Fruit fly (Drosophila melanogaster) whole organism, wandering third instar larva: ENCODE data around the gene Sulf1.

Experiments
- Abd-B ChIP-seq: fragments of >200 bp; optimal IDR thresholded peaks from 2 replicates; lab custom pipeline; 2017; ENCODE audit warnings: missing biosample characterization, missing genetic modification characterization
- CG32264 ChIP-seq: fragments of 200-800 bp; sonication (Bioruptor generic); optimal IDR thresholded peaks from 2 replicates; lab custom pipeline; 2016; ENCODE audit warnings: missing biosample characterization, missing genetic modification characterization
- CG9705 ChIP-seq: fragments of 200-800 bp; sonication (Bioruptor generic); optimal IDR thresholded peaks from 2 replicates; lab custom pipeline; 2018; ENCODE audit warnings: missing biosample characterization, mild to moderate bottlenecking, missing genetic modification characterization
- CrebA ChIP-seq: fragments of 200-800 bp; sonication (Bioruptor generic); optimal IDR thresholded peaks from 2 replicates; lab custom pipeline; 2016; ENCODE audit warnings: missing biosample characterization, mild to moderate bottlenecking, missing genetic modification characterization, borderline replicate concordance
- Dfd ChIP-seq: fragments of >200 bp; optimal IDR thresholded peaks from 2 replicates; lab custom pipeline; 2017; ENCODE audit warnings: missing biosample characterization, missing genetic modification characterization
- Dif ChIP-seq: fragments of 200-275, 200-300 bp; sonication (Bioruptor generic); optimal IDR thresholded peaks from 2 replicates; lab custom pipeline; 2018; ENCODE audit warnings: missing biosample characterization, missing genetic modification characterization; ENCODE audit not compliant: partially characterized antibody
- GATAd ChIP-seq: sonication (Bioruptor generic); optimal IDR thresholded peaks from 2 replicates; lab custom pipeline; 2016; ENCODE audit warnings: missing biosample characterization, missing genetic modification characterization
- HLH106 ChIP-seq: fragments of 200-800 bp; optimal IDR thresholded peaks from 3 replicates; lab custom pipeline; 2019; ENCODE audit warnings: missing biosample characterization, mild to moderate bottlenecking, missing genetic modification characterization, moderate library complexity
- Hnf4 ChIP-seq: fragments of 200-800 bp; sonication (Bioruptor generic); optimal IDR thresholded peaks from 2 replicates; lab custom pipeline; 2016; ENCODE audit warnings: missing biosample characterization, mild to moderate bottlenecking, missing genetic modification characterization
- Hr78 ChIP-seq: fragments of >200 bp; optimal IDR thresholded peaks from 2 replicates; lab custom pipeline; 2017; ENCODE audit warnings: missing biosample characterization, missing genetic modification characterization
- Hr83 ChIP-seq: fragments of 200-300 bp; sonication (Bioruptor generic); optimal IDR thresholded peaks from 2 replicates; lab custom pipeline; 2016; ENCODE audit warnings: missing biosample characterization, mild to moderate bottlenecking, missing genetic modification characterization, moderate library complexity; ENCODE audit not compliant: poor library complexity, severe bottlenecking
- Jra ChIP-seq: sonication (Bioruptor generic); optimal IDR thresholded peaks from 2 replicates; lab custom pipeline; 2016; ENCODE audit warnings: missing biosample characterization, missing genetic modification characterization
- Mio ChIP-seq: sonication (Bioruptor generic); optimal IDR thresholded peaks from 2 replicates; lab custom pipeline; 2016; ENCODE audit warnings: missing biosample characterization, missing genetic modification characterization
- Myc ChIP-seq: fragments of >200 bp; optimal IDR thresholded peaks from 2 replicates; lab custom pipeline; 2017
- N ChIP-seq: fragments of >200 bp; optimal IDR thresholded peaks from 2 replicates; lab custom pipeline; 2018; ENCODE audit warnings: missing biosample characterization, missing external identifiers, missing genetic modification characterization
- Rel ChIP-seq, 2 experiments: fragments of 200-800 bp; sonication (Bioruptor generic) in 1 of 2; optimal IDR thresholded peaks; 2 replicates in 1 of 2; 3 replicates in 1 of 2; lab custom pipeline; 2016 to 2019; ENCODE audit warnings: mild to moderate bottlenecking in 2 of 2, missing biosample characterization in 2 of 2, missing genetic modification characterization in 2 of 2, moderate library complexity in 1 of 2
- Sp1 ChIP-seq: fragments of 200-800 bp; sonication (Bioruptor generic); optimal IDR thresholded peaks from 3 replicates; lab custom pipeline; 2019; ENCODE audit warnings: missing biosample characterization, mild to moderate bottlenecking, missing genetic modification characterization, moderate library complexity
- Vsx2 ChIP-seq: fragments of 200-300, 225-300 bp; sonication (Bioruptor generic); optimal IDR thresholded peaks from 2 replicates; lab custom pipeline; 2018; ENCODE audit warnings: missing biosample characterization, missing genetic modification characterization; ENCODE audit not compliant: partially characterized antibody
- br ChIP-seq: fragments of 200-800 bp; sonication (Bioruptor generic); optimal IDR thresholded peaks from 2 replicates; lab custom pipeline; 2016; ENCODE audit warnings: missing biosample characterization, missing genetic modification characterization
- brk ChIP-seq: fragments of 200-800 bp; sonication (Bioruptor generic); optimal IDR thresholded peaks from 2 replicates; lab custom pipeline; 2016; ENCODE audit warnings: missing biosample characterization, mild to moderate bottlenecking, missing genetic modification characterization
- dl ChIP-seq, 2 experiments: fragments of 175-275, 200-275 bp in 1 of 2; fragments of 200-275 bp in 1 of 2; sonication (Bioruptor generic); optimal IDR thresholded peaks; lab custom pipeline; 2018; ENCODE audit warnings: mild to moderate bottlenecking in 2 of 2, missing biosample characterization in 2 of 2, missing genetic modification characterization in 2 of 2, moderate library complexity in 2 of 2; ENCODE audit not compliant: partially characterized antibody in 2 of 2, insufficient read depth in 1 of 2
- dmrt93B ChIP-seq: fragments of 200-800 bp; sonication (Bioruptor generic); optimal IDR thresholded peaks from 2 replicates; lab custom pipeline; 2018; ENCODE audit warnings: missing biosample characterization, mild to moderate bottlenecking, missing genetic modification characterization
- dsf ChIP-seq: sonication (Bioruptor generic); optimal IDR thresholded peaks from 2 replicates; lab custom pipeline; 2016; ENCODE audit warnings: missing biosample characterization, missing genetic modification characterization, borderline replicate concordance
- ey ChIP-seq: fragments of 200-800 bp; sonication (Bioruptor generic); optimal IDR thresholded peaks from 2 replicates; lab custom pipeline; 2016; ENCODE audit warnings: missing biosample characterization, missing genetic modification characterization
- foxo ChIP-seq, 2 experiments: fragments of 200-800 bp; sonication (Bioruptor generic); optimal IDR thresholded peaks; 2 replicates in 1 of 2; 3 replicates in 1 of 2; lab custom pipeline; 2016 to 2017; ENCODE audit warnings: missing biosample characterization in 2 of 2, missing genetic modification characterization in 2 of 2
- fru ChIP-seq: fragments of 200-800 bp; sonication (Bioruptor generic); optimal IDR thresholded peaks from 3 replicates; lab custom pipeline; 2016; ENCODE audit warnings: missing biosample characterization, mild to moderate bottlenecking, missing genetic modification characterization
- h ChIP-seq: fragments of 200-800 bp; sonication (Bioruptor generic); optimal IDR thresholded peaks from 3 replicates; lab custom pipeline; 2016; ENCODE audit warnings: missing biosample characterization, mild to moderate bottlenecking, missing genetic modification characterization
- jim ChIP-seq: fragments of 175-275, 200-325 bp; sonication (Bioruptor generic); optimal IDR thresholded peaks from 2 replicates; lab custom pipeline; 2016; ENCODE audit warnings: missing biosample characterization, mild to moderate bottlenecking, missing genetic modification characterization
- pan ChIP-seq: fragments of >200 bp; optimal IDR thresholded peaks from 2 replicates; lab custom pipeline; 2017
- psq ChIP-seq: fragments of 200-800 bp; sonication (Bioruptor generic); optimal IDR thresholded peaks from 3 replicates; lab custom pipeline; 2017; ENCODE audit warnings: missing biosample characterization, mild to moderate bottlenecking, missing genetic modification characterization, moderate library complexity
- rgr ChIP-seq: fragments of 200-800 bp; sonication (Bioruptor generic); optimal IDR thresholded peaks from 3 replicates; lab custom pipeline; 2016; ENCODE audit warnings: missing biosample characterization, mild to moderate bottlenecking, missing genetic modification characterization
- sage ChIP-seq: fragments of 200-800 bp; sonication (Bioruptor generic); optimal IDR thresholded peaks from 2 replicates; lab custom pipeline; 2016; ENCODE audit warnings: missing biosample characterization, mild to moderate bottlenecking, missing genetic modification characterization
- sv ChIP-seq: fragments of 200-800 bp; sonication (Bioruptor generic); optimal IDR thresholded peaks from 3 replicates; lab custom pipeline; 2016; ENCODE audit warnings: missing biosample characterization, missing genetic modification characterization
- tai ChIP-seq: sonication (Bioruptor generic); optimal IDR thresholded peaks from 2 replicates; lab custom pipeline; 2016; ENCODE audit warnings: missing biosample characterization, missing genetic modification characterization
- usp ChIP-seq: fragments of >200 bp; optimal IDR thresholded peaks from 2 replicates; lab custom pipeline; 2017; ENCODE audit warnings: missing biosample characterization, missing genetic modification characterization
- woc ChIP-seq: sonication (Bioruptor generic); optimal IDR thresholded peaks from 2 replicates; lab custom pipeline; 2016; ENCODE audit warnings: missing biosample characterization, mild to moderate bottlenecking, missing genetic modification characterization

The Sulf1 gene

DNA sequence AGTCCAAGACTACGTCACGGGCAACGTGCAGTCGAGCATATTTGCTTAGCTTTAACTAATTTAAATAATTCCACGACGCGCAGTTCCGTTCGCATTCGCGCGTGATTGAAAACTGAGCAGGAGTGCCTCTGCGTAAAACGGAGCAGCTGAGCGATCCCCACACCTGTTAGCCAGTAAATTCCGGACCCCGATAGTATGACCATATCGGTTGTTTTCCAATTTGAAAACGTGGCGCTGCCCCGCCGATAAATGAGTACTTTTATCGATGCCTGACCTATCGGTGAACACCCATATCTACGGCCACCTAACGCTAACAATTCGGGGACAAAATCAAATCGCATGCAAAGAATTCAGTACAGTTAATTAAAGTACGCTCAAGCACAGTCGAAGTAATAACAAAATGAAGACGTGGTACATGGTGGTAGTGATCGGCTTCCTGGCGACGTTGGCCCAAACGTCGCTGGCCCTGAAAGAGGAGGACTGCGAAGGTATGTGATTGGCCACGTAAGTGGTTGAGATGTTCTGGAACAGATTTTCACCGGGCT, 9.8 kb upstream of the Sulf1 start, which contains the start of the genes CG14879 and Manf:
CG14879 (minus strand) TSS at position 116 of the 545 bp plus-strand sequence.
Manf (plus strand) TSS at position 294 of the 545 bp plus-strand sequence.
- peak; percentile 22 for TF ChIP-seq Hnf4 (GFP tag; lab: Kevin White, UChicago)
- peak; percentile 92 for TF ChIP-seq CrebA (GFP tag; lab: Kevin White, UChicago)
- TF ChIP-seq N (GFP tag; lab: Kevin White, UChicago) = no peak
- TF ChIP-seq Rel (GFP tag; optimal IDR thresholded peaks at IDR 0.05; lab: Kevin White, UChicago) = no peak
- peak; percentile 69 for TF ChIP-seq Rel (tag; optimal IDR thresholded peaks at IDR 0.05; lab: Kevin White, UChicago)
- peak; percentile 17 for TF ChIP-seq Hr83
- peak; percentile 26 for TF ChIP-seq h (GFP tag; lab: Kevin White, UChicago)
- TF ChIP-seq dl (GFP tag; optimal IDR thresholded peaks at IDR 0.05; lab: Kevin White, UChicago; ENCODE audit: insufficient read depth in 1 of 2, partially characterized antibody in 2 of 2) = no peak
- TF ChIP-seq rgr (GFP tag; lab: Kevin White, UChicago) = peak; percentile 20

DNA sequence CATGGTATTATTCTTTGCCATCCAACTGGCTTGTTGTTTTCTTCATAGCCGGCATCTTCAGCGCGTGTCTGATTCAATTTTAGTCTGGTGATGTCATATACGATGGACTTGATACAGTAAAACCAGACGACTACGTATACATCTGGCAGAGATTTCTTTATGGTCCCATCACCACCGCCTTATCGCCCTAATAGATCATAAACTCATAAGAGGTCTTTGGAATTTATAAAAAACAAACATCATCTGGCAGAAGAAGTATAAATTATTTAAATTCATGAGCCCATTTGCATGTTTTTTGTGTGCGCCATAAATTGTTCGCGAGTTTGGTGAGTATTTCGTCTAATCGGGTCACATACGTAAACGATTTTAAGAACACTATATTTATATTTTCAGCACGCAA, 8.9 kb upstream of the Sulf1 start:
- no peak for TF ChIP-seq HLH106 (tag; lab: Kevin White, UChicago)
- TF ChIP-seq pan (lab: Kevin White, UChicago) = no peak
- TF ChIP-seq Dif (GFP tag; lab: Kevin White, UChicago) = no peak
- TF ChIP-seq sage (GFP tag; lab: Kevin White, UChicago) = no peak
- TF ChIP-seq br (GFP tag; lab: Kevin White, UChicago) = no peak
- no peak for TF ChIP-seq ey

DNA sequence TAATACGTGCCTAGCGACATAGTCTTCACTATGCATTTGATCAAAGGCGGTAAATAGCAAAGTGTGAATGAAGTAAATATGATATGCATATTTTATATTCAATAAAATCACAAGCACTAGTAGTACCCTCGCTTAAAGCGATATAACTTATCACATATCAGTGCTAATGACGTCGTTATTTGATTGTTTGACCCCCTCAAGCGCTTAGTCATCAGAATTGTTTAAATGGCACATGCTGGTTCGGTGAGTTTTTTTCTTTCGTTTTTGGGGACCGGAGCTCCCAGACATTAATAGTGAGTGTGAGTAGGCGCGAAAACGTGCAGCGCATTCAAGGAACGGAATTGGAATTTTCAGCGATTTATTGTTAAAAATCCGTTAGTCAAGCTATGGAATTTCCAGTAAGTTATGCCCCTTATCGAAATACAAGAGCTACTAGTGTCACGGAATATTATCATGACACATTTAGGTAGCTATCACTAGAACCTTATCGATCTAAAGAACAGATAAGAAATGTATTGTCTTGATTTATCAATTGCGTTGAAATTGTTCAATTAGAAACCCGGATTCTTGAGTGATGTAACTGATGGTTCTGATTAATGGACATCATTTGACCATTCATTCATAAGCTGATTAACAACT, 8.4 kb upstream of the Sulf1 start:
- TF ChIP-seq usp (GFP tag; lab: Kevin White, UChicago) = no peak
- TF ChIP-seq brk (GFP tag; lab: Kevin White, UChicago) = no peak
- TF ChIP-seq h (GFP tag; lab: Kevin White, UChicago) = no peak
- TF ChIP-seq sage (GFP tag; lab: Kevin White, UChicago) = no peak
- no peak for TF ChIP-seq ey
- TF ChIP-seq Hr78 (GFP tag; lab: Kevin White, UChicago) = no peak
- TF ChIP-seq Dif (GFP tag; lab: Kevin White, UChicago) = no peak
- no peak for TF ChIP-seq Rel (GFP tag; optimal IDR thresholded peaks at IDR 0.05; lab: Kevin White, UChicago)
- no peak for TF ChIP-seq Rel (tag; optimal IDR thresholded peaks at IDR 0.05; lab: Kevin White, UChicago)
- no peak for TF ChIP-seq GATAd (GFP tag; lab: Kevin White, UChicago)
- TF ChIP-seq Abd-B (GFP tag; lab: Kevin White, UChicago) = no peak
- no peak for TF ChIP-seq CG32264 (GFP tag; lab: Kevin White, UChicago)
- TF ChIP-seq Myc (lab: Kevin White, UChicago) = no peak
- TF ChIP-seq Dfd (GFP tag; lab: Kevin White, UChicago) = no peak
- TF ChIP-seq tai (GFP tag; lab: Kevin White, UChicago) = no peak
- TF ChIP-seq Hnf4 (GFP tag; lab: Kevin White, UChicago) = no peak
- no peak for TF ChIP-seq Mio
- no peak for TF ChIP-seq N (GFP tag; lab: Kevin White, UChicago)

DNA sequence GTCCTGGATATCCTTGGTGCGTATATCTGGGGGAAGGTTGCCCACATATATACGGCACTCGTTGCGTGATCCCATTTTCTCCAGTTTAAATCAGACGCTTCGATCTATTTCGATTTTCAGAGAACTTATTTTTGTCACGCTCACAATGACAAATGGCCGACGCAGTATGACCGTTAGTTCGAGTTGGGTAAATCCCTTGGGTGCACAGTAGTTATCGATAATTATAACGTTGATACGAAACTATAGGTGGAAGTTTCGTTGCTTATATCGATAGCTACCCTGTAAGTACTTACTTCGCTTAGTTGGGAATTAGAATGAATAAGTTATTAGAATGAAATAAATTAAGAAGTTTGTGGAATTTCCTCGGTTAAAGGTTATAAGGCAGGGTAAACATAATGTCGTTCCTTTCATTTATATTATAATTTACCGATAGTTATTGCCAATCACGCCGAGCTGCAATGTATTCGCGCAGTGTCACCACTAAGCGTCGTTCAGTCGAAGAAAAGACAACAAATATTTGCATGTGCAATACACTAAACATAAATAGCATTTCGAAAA, 2.5 kb upstream of the Sulf1 start, which contains the start of the genes SF2 and pad:
SF2 (minus strand) TSS at position 172 of the 558 bp plus-strand sequence.
pad (plus strand) TSS at position 502 of the 558 bp plus-strand sequence.
- TF ChIP-seq jim (no peak), woc (GFP tag; lab: Kevin White, UChicago) (peak; percentile 95), brk (GFP tag; lab: Kevin White, UChicago) (no peak), dmrt93B (peak; percentile 69), tai (GFP tag; lab: Kevin White, UChicago) (no peak), sv (peak; percentile 62), fru (peak; percentile 87), sage (GFP tag; lab: Kevin White, UChicago) (no peak), usp (GFP tag; lab: Kevin White, UChicago) (no peak), CrebA (GFP tag; lab: Kevin White, UChicago) (no peak), N (GFP tag; lab: Kevin White, UChicago) (no peak), Jra (GFP tag; lab: Kevin White, UChicago) (peak; percentile 88), ey (peak; percentile 82), dsf (peak; percentile 70), rgr (GFP tag; lab: Kevin White, UChicago) (peak; percentile 83), Rel (GFP tag; optimal IDR thresholded peaks at IDR 0.05; lab: Kevin White, UChicago) (no peak), Rel (tag; optimal IDR thresholded peaks at IDR 0.05; lab: Kevin White, UChicago) (peak; percentile 94), CG9705 (GFP tag; lab: Kevin White, UChicago) (peak; percentile 73), Mio (no peak), Abd-B (GFP tag; lab: Kevin White, UChicago) (no peak), pan (lab: Kevin White, UChicago) (no peak), Vsx2 (GFP tag; lab: Kevin White, UChicago) (no peak), psq (GFP tag; lab: Kevin White, UChicago) (peak; percentile 70), Dif (GFP tag; lab: Kevin White, UChicago) (no peak), foxo (GFP tag; optimal IDR thresholded peaks at IDR 0.05; lab: Kevin White, UChicago) (peak in 1 of 2 experiments; percentile 87), Hnf4 (GFP tag; lab: Kevin White, UChicago) (peak; percentile 87), CG32264 (GFP tag; lab: Kevin White, UChicago) (peak; percentile 52), h (GFP tag; lab: Kevin White, UChicago) (peak; percentile 89), HLH106 (tag; lab: Kevin White, UChicago) (peak; percentile 86), Myc (lab: Kevin White, UChicago) (peak; percentile 48), br (GFP tag; lab: Kevin White, UChicago) (peak; percentile 81), Sp1 (GFP tag; lab: Kevin White, UChicago) (peak; percentile 80), Hr78 (GFP tag; lab: Kevin White, UChicago) (no peak)
